Fruit fly (Drosophila melanogaster): ENCODE results near the gene CG31624.

Gene CG31624

DNA sequence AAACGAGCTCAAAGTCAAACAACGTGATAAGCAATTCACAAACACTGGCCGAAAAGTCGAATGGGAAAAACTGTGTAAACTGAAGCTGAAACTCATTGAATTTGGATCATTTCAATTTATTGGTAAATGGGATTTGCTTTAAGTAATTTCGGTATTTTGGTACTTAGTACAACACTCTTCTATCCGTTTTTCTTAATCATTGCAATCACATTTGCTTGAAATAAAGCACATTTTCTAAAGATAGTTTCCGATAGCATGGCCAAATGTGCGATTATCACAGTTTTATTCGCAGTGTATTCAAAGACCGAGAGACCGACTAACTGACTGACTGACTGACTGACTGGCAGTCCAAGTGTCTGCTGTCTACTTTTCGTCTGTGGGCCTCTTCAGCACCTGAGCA is 3.7 kb downstream of the CG31624 start (continued):
- TF ChIP-seq CG12155 (GFP tag; optimal IDR thresholded peaks at IDR 0.05) (no peak), Adf1 (GFP tag; IDR thresholded peaks at IDR 0.05) (no peak), CG16813 (GFP tag; IDR thresholded peaks at IDR 0.05; ENCODE audit: partially characterized antibody) (no peak), CG7928 (GFP tag; optimal IDR thresholded peaks at IDR 0.05) (no peak), CG18262 (tag; optimal IDR thresholded peaks at IDR 0.05) (peak; percentile 26), Antp (GFP tag; optimal IDR thresholded peaks at IDR 0.05) (no peak), CG9727 (GFP tag; optimal IDR thresholded peaks at IDR 0.05) (peak; percentile 42), CG8765 (GFP tag; IDR thresholded peaks at IDR 0.05) (no peak), D19B (GFP tag; optimal IDR thresholded peaks at IDR 0.05) (no peak), lov (optimal IDR thresholded peaks at IDR 0.05) (no peak), lov (GFP tag; IDR thresholded peaks at IDR 0.05) (no peak), Atf6 (GFP tag; IDR thresholded peaks at IDR 0.05) (no peak), PHDP (tag; optimal IDR thresholded peaks at IDR 0.05) (no peak), CG3726 (GFP tag; IDR thresholded peaks at IDR 0.05) (no peak), CG13123 (GFP tag; optimal IDR thresholded peaks at IDR 0.05) (no peak), croc (GFP tag; conservative IDR thresholded peaks at IDR 0.05) (no peak), Sox102F (GFP tag; optimal IDR thresholded peaks at IDR 0.05) (no peak), ap (GFP tag; IDR thresholded peaks at IDR 0.05) (no peak), bowl (GFP tag; IDR thresholded peaks at IDR 0.05) (no peak), hth (optimal IDR thresholded peaks at IDR 0.05) (no peak), psq (GFP tag; optimal IDR thresholded peaks at IDR 0.05) (no peak), lilli (GFP tag; optimal IDR thresholded peaks at IDR 0.05) (peak; percentile 1), CG4328 (GFP tag; optimal IDR thresholded peaks at IDR 0.05) (no peak), CG4854 (GFP tag; optimal IDR thresholded peaks at IDR 0.05) (no peak), slbo (GFP tag; IDR thresholded peaks at IDR 0.05) (peak; percentile 29; the same call in 1 of the 2 replicates), br (optimal IDR thresholded peaks at IDR 0.05) (no peak), h (optimal IDR thresholded peaks at IDR 0.05) (no peak), caup (GFP tag; optimal IDR thresholded peaks at IDR 0.05; ENCODE audit: severe bottlenecking) (no peak), twi (tag; optimal IDR thresholded peaks at IDR 0.05) (no peak), CG11093 (GFP tag; IDR thresholded peaks at IDR 0.05) (no peak), CTCF (GFP tag; optimal IDR thresholded peaks at IDR 0.05) (no peak), Dip3 (GFP tag; optimal IDR thresholded peaks at IDR 0.05) (no peak), grau (tag; optimal IDR thresholded peaks at IDR 0.05) (peak; percentile 35), Drgx (GFP tag; IDR thresholded peaks at IDR 0.05) (0 out of 2 replicates have a peak, but pooled peaks have one; percentile 32), sim (GFP tag; IDR thresholded peaks at IDR 0.05) (no peak), B-H2 (GFP tag; optimal IDR thresholded peaks at IDR 0.05) (no peak), CG1603 (tag; optimal IDR thresholded peaks at IDR 0.05) (peak; percentile 13), fd102C (GFP tag; optimal IDR thresholded peaks at IDR 0.05) (no peak), CG9609 (GFP tag; optimal IDR thresholded peaks at IDR 0.05) (peak; percentile 4), CG6272 (GFP tag; IDR thresholded peaks at IDR 0.05) (no peak), corto (GFP tag; optimal IDR thresholded peaks at IDR 0.05) (no peak), CG9215 (GFP tag; IDR thresholded peaks at IDR 0.05) (no peak), gro (GFP tag; optimal IDR thresholded peaks at IDR 0.05) (no peak), CG8089 (GFP tag; optimal IDR thresholded peaks at IDR 0.05) (no peak), hbn (GFP tag; IDR thresholded peaks at IDR 0.05; ENCODE audit: partially characterized antibody) (no peak), Myb (GFP tag; optimal IDR thresholded peaks at IDR 0.05) (no peak), CG12071 (GFP tag; optimal IDR thresholded peaks at IDR 0.05) (no peak), CG8281 (tag; optimal IDR thresholded peaks at IDR 0.05) (no peak), pan (optimal IDR thresholded peaks at IDR 0.05) (no peak), pan (GFP tag; optimal IDR thresholded peaks at IDR 0.05 in 1 of 2, IDR thresholded peaks at IDR 0.05 in 1 of 2) (no peak), MTF-1 (GFP tag; optimal IDR thresholded peaks at IDR 0.05; ENCODE audit: borderline replicate concordance) (no peak), yki (optimal IDR thresholded peaks at IDR 0.05) (no peak), BEAF-32 (GFP tag; optimal IDR thresholded peaks at IDR 0.05) (no peak), CG6765 (GFP tag; optimal IDR thresholded peaks at IDR 0.05) (no peak), mld (GFP tag; IDR thresholded peaks at IDR 0.05; ENCODE audit: partially characterized antibody) (no peak)
